Fruit fly (Drosophila melanogaster): Measurements from ENCODE around the gene mRpL9.

Gene mRpL9

DNA sequence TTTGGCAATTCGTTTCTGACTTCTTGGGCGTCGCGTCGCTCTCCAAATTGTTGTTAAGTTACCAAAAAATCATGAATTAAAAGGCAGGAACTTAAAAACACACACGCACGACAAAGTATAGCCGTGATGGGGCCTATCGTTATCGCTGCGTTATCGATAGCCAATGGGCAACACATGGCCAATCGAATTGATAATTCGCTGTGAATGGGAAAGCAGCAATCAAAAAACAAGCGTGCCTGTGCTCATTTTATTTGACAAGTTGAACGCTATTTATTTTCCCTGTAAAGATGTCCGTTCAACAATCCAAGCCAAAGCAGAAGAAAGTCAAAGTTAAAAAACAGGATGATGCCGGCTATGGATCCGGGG lies 15.5 kb downstream of the mRpL9 start, which contains the start of the genes Surf4 and CG31301 (continued):
- TF ChIP-seq CrebB (tag; optimal IDR thresholded peaks at IDR 0.05) (no peak), Dip2 (GFP tag; IDR thresholded peaks at IDR 0.05) (no peak), sr (GFP tag; IDR thresholded peaks at IDR 0.05) (no peak), gem (tag; optimal IDR thresholded peaks at IDR 0.05) (no peak), lola (GFP tag; optimal IDR thresholded peaks at IDR 0.05) (no peak), CG13287 (GFP tag; IDR thresholded peaks at IDR 0.05; ENCODE audit: partially characterized antibody) (peak; percentile 71), CG14050 (GFP tag; IDR thresholded peaks at IDR 0.05) (no peak), fd64A (GFP tag; optimal IDR thresholded peaks at IDR 0.05) (no peak), pum (GFP tag; optimal IDR thresholded peaks at IDR 0.05) (no peak), vnd (GFP tag; IDR thresholded peaks at IDR 0.05; ENCODE audit: partially characterized antibody) (peak; percentile 57; the same call in 2 of the 3 replicates), TFAM (GFP tag; optimal IDR thresholded peaks at IDR 0.05) (no peak), Dll (GFP tag; IDR thresholded peaks at IDR 0.05; ENCODE audit: partially characterized antibody) (peak; percentile 61; the same call in 3 of the 4 replicates), cwo (GFP tag; optimal IDR thresholded peaks at IDR 0.05) (no peak), gce (GFP tag; IDR thresholded peaks at IDR 0.05) (no peak), Hmr (GFP tag; optimal IDR thresholded peaks at IDR 0.05) (no peak), Max (GFP tag; optimal IDR thresholded peaks at IDR 0.05) (no peak), CG15011 (GFP tag; optimal IDR thresholded peaks at IDR 0.05) (no peak), jumu (GFP tag; optimal IDR thresholded peaks at IDR 0.05) (no peak), CG8281 (tag; optimal IDR thresholded peaks at IDR 0.05) (no peak), CG30403 (GFP tag; optimal IDR thresholded peaks at IDR 0.05) (no peak), Hand (GFP tag; optimal IDR thresholded peaks at IDR 0.05) (no peak), CG4282 (GFP tag; optimal IDR thresholded peaks at IDR 0.05) (no peak), exex (tag; optimal IDR thresholded peaks at IDR 0.05) (no peak), CG11560 (tag; IDR thresholded peaks at IDR 0.05) (no peak), NFAT (GFP tag; IDR thresholded peaks at IDR 0.05) (no peak), nerfin-1 (tag; optimal IDR thresholded peaks at IDR 0.05) (no peak), PHDP (tag; optimal IDR thresholded peaks at IDR 0.05) (peak; percentile 7), CG11456 (GFP tag; IDR thresholded peaks at IDR 0.05) (no peak), amos (GFP tag; IDR thresholded peaks at IDR 0.05; ENCODE audit: partially characterized antibody) (peak; percentile 74), Nf-YA (GFP tag; IDR thresholded peaks at IDR 0.05) (no peak), Atf-2 (GFP tag; optimal IDR thresholded peaks at IDR 0.05) (no peak), peb (GFP tag; IDR thresholded peaks at IDR 0.05) (no peak), Side (GFP tag; optimal IDR thresholded peaks at IDR 0.05) (no peak), CG1603 (tag; optimal IDR thresholded peaks at IDR 0.05) (peak; percentile 66), CG12744 (GFP tag; optimal IDR thresholded peaks at IDR 0.05) (no peak), tll (GFP tag; optimal IDR thresholded peaks at IDR 0.05) (no peak), CG10462 (GFP tag; optimal IDR thresholded peaks at IDR 0.05) (no peak), CG10274 (GFP tag; optimal IDR thresholded peaks at IDR 0.05) (no peak), esg (GFP tag; conservative IDR thresholded peaks at IDR 0.05) (no peak), stwl (tag; optimal IDR thresholded peaks at IDR 0.05) (peak; percentile 62), vvl (GFP tag; IDR thresholded peaks at IDR 0.05) (0 out of 2 replicates have a peak, but pooled peaks have one; percentile 29), D (optimal IDR thresholded peaks at IDR 0.05) (no peak), D (GFP tag; optimal IDR thresholded peaks at IDR 0.05) (no peak), CG12299 (tag; optimal IDR thresholded peaks at IDR 0.05) (no peak), CG43689 (GFP tag; IDR thresholded peaks at IDR 0.05) (no peak), pros (GFP tag; optimal IDR thresholded peaks at IDR 0.05) (no peak), scrt (GFP tag; optimal IDR thresholded peaks at IDR 0.05) (no peak), CG42726 (GFP tag; IDR thresholded peaks at IDR 0.05; ENCODE audit: partially characterized antibody) (peak; percentile 29; the same call in 1 of the 2 replicates), gro (GFP tag; optimal IDR thresholded peaks at IDR 0.05) (no peak), Bgb (GFP tag; IDR thresholded peaks at IDR 0.05; ENCODE audit: partially characterized antibody) (peak; percentile 76), sug (tag; optimal IDR thresholded peaks at IDR 0.05) (no peak)
